Fruit fly (Drosophila melanogaster): ENCODE measurements around the gene CG11504.
A peak's percentile ranks its signal among the peaks of the same experiment; 100 is the strongest.

CG11504 gene

dm6 chr3R:30043139-30043744, 45.5 kb downstream of the CG11504 start, which contains the start of gene Sry-delta (continued):
- peak; percentile 89 for TF ChIP-seq BEAF-32 (GFP tag; optimal IDR thresholded peaks at IDR 0.05)
- TF ChIP-seq CG17612 (GFP tag; IDR thresholded peaks at IDR 0.05) = no peak; the same call in 1 of the 2 replicates
- TF ChIP-seq salm (tag; optimal IDR thresholded peaks at IDR 0.05) = peak; percentile 44
- TF ChIP-seq scrt (GFP tag; optimal IDR thresholded peaks at IDR 0.05) = no peak
- peak; percentile 93 for TF ChIP-seq lilli (GFP tag; optimal IDR thresholded peaks at IDR 0.05)
- peak; percentile 59; the same call in 2 of the 3 replicates for TF ChIP-seq CG14860 (GFP tag; IDR thresholded peaks at IDR 0.05; ENCODE audit: partially characterized antibody)
- peak; percentile 78 to 80 for TF ChIP-seq chif (GFP tag; optimal IDR thresholded peaks at IDR 0.05)
- TF ChIP-seq CG14050 (GFP tag; IDR thresholded peaks at IDR 0.05) = peak; percentile 47; the same call in 2 of the 3 replicates
- peak; percentile 80 for TF ChIP-seq zen (tag; optimal IDR thresholded peaks at IDR 0.05)
- TF ChIP-seq Vsx1 (GFP tag; optimal IDR thresholded peaks at IDR 0.05) = no peak
- TF ChIP-seq NC2α (GFP tag; optimal IDR thresholded peaks at IDR 0.05) = peak; percentile 69
- TF ChIP-seq mld (GFP tag; IDR thresholded peaks at IDR 0.05; ENCODE audit: partially characterized antibody) = peak; percentile 41; the same call in 1 of the 3 replicates
- peak; percentile 69 for TF ChIP-seq NK7.1 (GFP tag; optimal IDR thresholded peaks at IDR 0.05)
- peak; percentile 70 for TF ChIP-seq nom (GFP tag; optimal IDR thresholded peaks at IDR 0.05)
- TF ChIP-seq Sin3A (optimal IDR thresholded peaks at IDR 0.05) = peak; percentile 71
- TF ChIP-seq dmrt99B (tag; optimal IDR thresholded peaks at IDR 0.05) = no peak
- peak; percentile 90 for TF ChIP-seq B-H2 (GFP tag; optimal IDR thresholded peaks at IDR 0.05)
- peak; percentile 82 for TF ChIP-seq CG3281 (GFP tag; optimal IDR thresholded peaks at IDR 0.05)
- peak; percentile 82 for TF ChIP-seq mirr (GFP tag; optimal IDR thresholded peaks at IDR 0.05)
- TF ChIP-seq CG11456 (GFP tag; IDR thresholded peaks at IDR 0.05) = peak; percentile 94
- peak; percentile 88 for TF ChIP-seq CG32532 (GFP tag; IDR thresholded peaks at IDR 0.05)
- peak; percentile 86 for TF ChIP-seq ERR (GFP tag; optimal IDR thresholded peaks at IDR 0.05)
- peak; percentile 51 for TF ChIP-seq MTF-1 (GFP tag; optimal IDR thresholded peaks at IDR 0.05; ENCODE audit: borderline replicate concordance)
- no peak for TF ChIP-seq CG7963 (GFP tag; IDR thresholded peaks at IDR 0.05; ENCODE audit: partially characterized antibody)
- TF ChIP-seq CG10267 (tag; optimal IDR thresholded peaks at IDR 0.05) = peak; percentile 79
- TF ChIP-seq YL-1 (GFP tag; optimal IDR thresholded peaks at IDR 0.05) = peak; percentile 98
- TF ChIP-seq Atf6 (GFP tag; IDR thresholded peaks at IDR 0.05) = peak; percentile 80
- peak; percentile 45 for TF ChIP-seq B-H1 (GFP tag; IDR thresholded peaks at IDR 0.05)
- peak; percentile 79 for TF ChIP-seq CG9817 (tag; optimal IDR thresholded peaks at IDR 0.05)
- TF ChIP-seq Dip3 (GFP tag; optimal IDR thresholded peaks at IDR 0.05) = peak; percentile 87
- no peak for TF ChIP-seq CG5180 (GFP tag; optimal IDR thresholded peaks at IDR 0.05)
- TF ChIP-seq Fer1 (GFP tag; optimal IDR thresholded peaks at IDR 0.05) = peak; percentile 76
- no peak for TF ChIP-seq dan (GFP tag; IDR thresholded peaks at IDR 0.05)
- TF ChIP-seq kay (GFP tag; optimal IDR thresholded peaks at IDR 0.05) = peak; percentile 61
- peak; percentile 52 for TF ChIP-seq gfzf (GFP tag; optimal IDR thresholded peaks at IDR 0.05)
- no peak for TF ChIP-seq Sox100B (GFP tag; optimal IDR thresholded peaks at IDR 0.05)
- TF ChIP-seq chn (GFP tag; optimal IDR thresholded peaks at IDR 0.05) = peak; percentile 85
- TF ChIP-seq CG15696 (tag; optimal IDR thresholded peaks at IDR 0.05) = peak; percentile 60
- TF ChIP-seq bsh (GFP tag; optimal IDR thresholded peaks at IDR 0.05) = peak in 1 of 2 experiments; percentile 58
- peak; percentile 27 for TF ChIP-seq CG10274 (GFP tag; optimal IDR thresholded peaks at IDR 0.05)
- TF ChIP-seq unpg (GFP tag; optimal IDR thresholded peaks at IDR 0.05) = peak; percentile 68
- no peak; the same call in 1 of the 3 replicates for TF ChIP-seq croc (GFP tag; conservative IDR thresholded peaks at IDR 0.05)
- peak; percentile 46 for TF ChIP-seq fd96Cb (tag; optimal IDR thresholded peaks at IDR 0.05)
- peak; percentile 67; the same call in 1 of the 2 replicates for TF ChIP-seq Taf1 (GFP tag; IDR thresholded peaks at IDR 0.05)
- peak; percentile 86 for TF ChIP-seq jumu (GFP tag; optimal IDR thresholded peaks at IDR 0.05)
- TF ChIP-seq CG30403 (GFP tag; optimal IDR thresholded peaks at IDR 0.05) = peak; percentile 90
- TF ChIP-seq CG3163 (GFP tag; optimal IDR thresholded peaks at IDR 0.05) = peak; percentile 60
- TF ChIP-seq danr (GFP tag; IDR thresholded peaks at IDR 0.05) = peak; percentile 44; the same call in 1 of the 2 replicates
- peak; percentile 84 for TF ChIP-seq ash1 (GFP tag; optimal IDR thresholded peaks at IDR 0.05)
